Fruit fly (Drosophila melanogaster) whole organism, embryonic: ENCODE measurements around the gene Acat2.

ENCODE experiments used
- Bgb ChIP-seq: fragments of 200-800 bp; sonication (Bioruptor generic); IDR thresholded peaks from 2 replicates; pipeline ENCODE4 v1.3.6; 2022; ENCODE audit warnings: missing biosample characterization, missing genetic modification characterization; ENCODE audit not compliant: partially characterized antibody
- Blimp-1 ChIP-seq: fragments of 200-800 bp; sonication (Bioruptor generic); optimal IDR thresholded peaks from 3 replicates; lab custom pipeline; 2018; ENCODE audit warnings: missing biosample characterization, missing genetic modification characterization, mild to moderate bottlenecking, moderate library complexity, missing genetic modification reagents
- CG10209 ChIP-seq: fragments of 200-800 bp; sonication (Bioruptor generic); optimal IDR thresholded peaks from 3 replicates; lab custom pipeline; 2017; ENCODE audit warnings: missing biosample characterization, mild to moderate bottlenecking, missing genetic modification characterization, missing genetic modification reagents
- CG11695 ChIP-seq: fragments of 200-800 bp; sonication (Bioruptor generic); IDR thresholded peaks from 3 replicates; pipeline ENCODE4 v1.3.6; 2022; ENCODE audit warnings: missing biosample characterization, missing genetic modification characterization
- CG12071 ChIP-seq: fragments of 200-800 bp; sonication (Bioruptor generic); optimal IDR thresholded peaks from 3 replicates; lab custom pipeline; 2018; ENCODE audit warnings: missing biosample characterization, mild to moderate bottlenecking, missing genetic modification characterization
- CG13123 ChIP-seq: fragments of 200-800 bp; sonication (Bioruptor generic); optimal IDR thresholded peaks from 2 replicates; lab custom pipeline; 2016; ENCODE audit warnings: missing biosample characterization, missing genetic modification characterization
- CG15073 ChIP-seq: fragments of 200-800 bp; sonication (Bioruptor generic); optimal IDR thresholded peaks from 2 replicates; lab custom pipeline; 2016; ENCODE audit warnings: missing biosample characterization, missing genetic modification characterization
- CG15601 ChIP-seq: fragments of 200-800 bp; sonication (Bioruptor generic); optimal IDR thresholded peaks from 3 replicates; lab custom pipeline; 2019; ENCODE audit warnings: missing biosample characterization, mild to moderate bottlenecking, missing genetic modification characterization, moderate library complexity
- CG1602 ChIP-seq: fragments of 200-800 bp; sonication (Bioruptor generic); optimal IDR thresholded peaks from 3 replicates; lab custom pipeline; 2016; ENCODE audit warnings: missing biosample characterization, missing genetic modification characterization
- CG1603 ChIP-seq: fragments of 200-800 bp; sonication (Bioruptor generic); optimal IDR thresholded peaks from 2 replicates; lab custom pipeline; 2019; ENCODE audit warnings: missing biosample characterization, mild to moderate bottlenecking, missing genetic modification characterization, moderate library complexity
- CG17359 ChIP-seq: fragments of 200-800 bp; sonication (Bioruptor generic); optimal IDR thresholded peaks from 3 replicates; lab custom pipeline; 2018; ENCODE audit warnings: missing biosample characterization, mild to moderate bottlenecking, missing genetic modification characterization, moderate library complexity
- CG17385 ChIP-seq: fragments of 200-800 bp; sonication (Bioruptor generic); optimal IDR thresholded peaks from 3 replicates; lab custom pipeline; 2018; ENCODE audit warnings: missing biosample characterization, mild to moderate bottlenecking, missing genetic modification characterization
- CG17568 ChIP-seq: fragments of 200-800 bp; sonication (Bioruptor generic); optimal IDR thresholded peaks from 2 replicates; lab custom pipeline; 2018; ENCODE audit warnings: missing biosample characterization, mild to moderate bottlenecking, missing genetic modification characterization, moderate library complexity
- CG17612 ChIP-seq: fragments of 200-800 bp; sonication (Bioruptor generic); IDR thresholded peaks from 2 replicates; pipeline ENCODE4 v1.3.6; 2022; ENCODE audit warnings: missing biosample characterization, missing genetic modification characterization
- CG18764 ChIP-seq: fragments of 200-800 bp; sonication (Bioruptor generic); optimal IDR thresholded peaks from 3 replicates; lab custom pipeline; 2016; ENCODE audit warnings: missing biosample characterization, missing genetic modification characterization
- CG2202 ChIP-seq: fragments of 200-800 bp; sonication (Bioruptor generic); optimal IDR thresholded peaks from 2 replicates; lab custom pipeline; 2018; ENCODE audit warnings: missing biosample characterization, mild to moderate bottlenecking, missing genetic modification characterization
- CG34376 ChIP-seq: fragments of 200-800 bp; sonication (Bioruptor generic); optimal IDR thresholded peaks from 2 replicates; lab custom pipeline; 2018; ENCODE audit warnings: missing biosample characterization, mild to moderate bottlenecking, missing genetic modification characterization
- CG34422 ChIP-seq: fragments of 200-800 bp; sonication (Bioruptor generic); IDR thresholded peaks from 3 replicates; pipeline ENCODE4 v1.3.6; 2022; ENCODE audit warnings: missing biosample characterization, missing genetic modification characterization
- CG3847 ChIP-seq: fragments of 200-800 bp; sonication (Bioruptor generic); IDR thresholded peaks from 2 replicates; pipeline ENCODE4 v1.3.6; 2022; ENCODE audit warnings: missing biosample characterization, missing genetic modification characterization
- CG4820 ChIP-seq: fragments of 200-800 bp; sonication (Bioruptor generic); optimal IDR thresholded peaks from 3 replicates; lab custom pipeline; 2016; ENCODE audit warnings: missing biosample characterization, missing genetic modification characterization
- CG5953 ChIP-seq: fragments of 200-800 bp; sonication (Bioruptor generic); IDR thresholded peaks from 2 replicates; pipeline ENCODE4 v1.3.6; 2022; ENCODE audit warnings: missing biosample characterization, missing genetic modification characterization
- CG6689 ChIP-seq: fragments of 200-800 bp; sonication (Bioruptor generic); IDR thresholded peaks from 2 replicates; pipeline ENCODE4 v1.3.6; 2022; ENCODE audit warnings: missing biosample characterization, missing genetic modification characterization
- CG7556 ChIP-seq: fragments of 200-800 bp; sonication (Bioruptor generic); optimal IDR thresholded peaks from 2 replicates; lab custom pipeline; 2017; ENCODE audit warnings: missing biosample characterization, mild to moderate bottlenecking, missing genetic modification characterization
- CG7839 ChIP-seq: fragments of 200-800 bp; sonication (Bioruptor generic); optimal IDR thresholded peaks from 3 replicates; lab custom pipeline; 2018; ENCODE audit warnings: missing biosample characterization, mild to moderate bottlenecking, missing genetic modification characterization, moderate library complexity
- CG8924 ChIP-seq: fragments of 200-800 bp; optimal IDR thresholded peaks from 3 replicates; lab custom pipeline; 2019; ENCODE audit warnings: missing biosample characterization, mild to moderate bottlenecking, missing genetic modification characterization, moderate library complexity
- CG9609 ChIP-seq: fragments of 200-800 bp; sonication (Bioruptor generic); optimal IDR thresholded peaks from 3 replicates; lab custom pipeline; 2016; ENCODE audit warnings: missing biosample characterization, missing genetic modification characterization
- Doc3 ChIP-seq: fragments of 200-800 bp; sonication (Bioruptor generic); IDR thresholded peaks from 3 replicates; pipeline ENCODE4 v1.3.6; 2022; ENCODE audit warnings: missing biosample characterization, missing genetic modification characterization; ENCODE audit not compliant: partially characterized antibody
- ERR ChIP-seq: fragments of 200-800 bp; sonication (Bioruptor generic); optimal IDR thresholded peaks from 2 replicates; lab custom pipeline; 2016; ENCODE audit warnings: missing biosample characterization, missing genetic modification characterization
- Ets65A ChIP-seq: fragments of 200-800 bp; sonication (Bioruptor generic); peaks from one replicate; lab custom pipeline; 2016; ENCODE audit warnings: missing biosample characterization, missing genetic modification characterization
- Ets97D ChIP-seq: fragments of 200-800 bp; sonication (Bioruptor generic); optimal IDR thresholded peaks from 3 replicates; lab custom pipeline; 2016; ENCODE audit warnings: missing biosample characterization, missing genetic modification characterization
- HLH3B ChIP-seq: fragments of 200-800 bp; sonication (Bioruptor generic); IDR thresholded peaks from 2 replicates; pipeline ENCODE4 v1.3.6; 2022; ENCODE audit warnings: missing biosample characterization, missing genetic modification characterization
- Hr3 ChIP-seq: fragments of 200-800 bp; sonication (Bioruptor generic); optimal IDR thresholded peaks from 3 replicates; lab custom pipeline; 2016; ENCODE audit warnings: missing biosample characterization, missing genetic modification characterization
- Hr39 ChIP-seq: fragments of >200 bp; optimal IDR thresholded peaks from 2 replicates; lab custom pipeline; 2017
- Hr78 ChIP-seq, 2 experiments: fragments of 200-800 bp in 1 of 2; fragments of >200 bp in 1 of 2; sonication (Bioruptor generic) in 1 of 2; optimal IDR thresholded peaks; 2 replicates each; lab custom pipeline; 2017 to 2019; ENCODE audit warnings: missing biosample characterization in 2 of 2, missing genetic modification characterization in 2 of 2, mild to moderate bottlenecking in 1 of 2, moderate library complexity in 1 of 2
- Neu2 ChIP-seq: fragments of 200-800 bp; sonication (Bioruptor generic); optimal IDR thresholded peaks from 3 replicates; lab custom pipeline; 2016; ENCODE audit warnings: missing biosample characterization, missing genetic modification characterization, borderline replicate concordance
- Sox100B ChIP-seq: fragments of 200-800 bp; sonication (Bioruptor generic); optimal IDR thresholded peaks from 3 replicates; lab custom pipeline; 2018; ENCODE audit warnings: missing biosample characterization, mild to moderate bottlenecking, missing genetic modification characterization
- aop ChIP-seq: fragments of 200-800 bp; sonication (Bioruptor generic); IDR thresholded peaks from 2 replicates; pipeline ENCODE4 v1.3.6; 2022; ENCODE audit warnings: missing biosample characterization, missing genetic modification characterization
- btn ChIP-seq: fragments of 200-800 bp; sonication (Bioruptor generic); optimal IDR thresholded peaks from 2 replicates; lab custom pipeline; 2016; ENCODE audit warnings: missing biosample characterization, missing genetic modification characterization
- crc ChIP-seq: fragments of 200-800 bp; sonication (Bioruptor generic); optimal IDR thresholded peaks from 2 replicates; lab custom pipeline; 2016; ENCODE audit warnings: missing biosample characterization, missing genetic modification characterization
- fd3F ChIP-seq: fragments of 200-800 bp; sonication (Bioruptor generic); optimal IDR thresholded peaks from 2 replicates; lab custom pipeline; 2018; ENCODE audit warnings: missing biosample characterization, mild to moderate bottlenecking, missing genetic modification characterization, moderate library complexity
- grau ChIP-seq: fragments of 200-800 bp; optimal IDR thresholded peaks from 3 replicates; lab custom pipeline; 2019; ENCODE audit warnings: missing biosample characterization, mild to moderate bottlenecking, missing genetic modification characterization, moderate library complexity
- grn ChIP-seq: fragments of 200-800 bp; sonication (Bioruptor generic); optimal IDR thresholded peaks from 3 replicates; lab custom pipeline; 2017; ENCODE audit warnings: missing biosample characterization, missing genetic modification characterization
- kah ChIP-seq: fragments of 200-800 bp; sonication (Bioruptor generic); optimal IDR thresholded peaks from 2 replicates; lab custom pipeline; 2018; ENCODE audit warnings: missing biosample characterization, mild to moderate bottlenecking, missing genetic modification characterization
- schlank ChIP-seq: fragments of 200-800 bp; sonication (Bioruptor generic); optimal IDR thresholded peaks from 2 replicates; lab custom pipeline; 2018; ENCODE audit warnings: missing biosample characterization, mild to moderate bottlenecking, missing genetic modification characterization
- slp2 ChIP-seq: fragments of 200-800 bp; sonication (Bioruptor generic); optimal IDR thresholded peaks from 2 replicates; lab custom pipeline; 2016; ENCODE audit warnings: missing biosample characterization, missing genetic modification characterization
- vnd ChIP-seq: fragments of 200-800 bp; sonication (Bioruptor generic); IDR thresholded peaks from 3 replicates; pipeline ENCODE4 v1.3.6; 2022; ENCODE audit warnings: missing biosample characterization, missing genetic modification characterization; ENCODE audit not compliant: partially characterized antibody

The Acat2 gene

DNA sequence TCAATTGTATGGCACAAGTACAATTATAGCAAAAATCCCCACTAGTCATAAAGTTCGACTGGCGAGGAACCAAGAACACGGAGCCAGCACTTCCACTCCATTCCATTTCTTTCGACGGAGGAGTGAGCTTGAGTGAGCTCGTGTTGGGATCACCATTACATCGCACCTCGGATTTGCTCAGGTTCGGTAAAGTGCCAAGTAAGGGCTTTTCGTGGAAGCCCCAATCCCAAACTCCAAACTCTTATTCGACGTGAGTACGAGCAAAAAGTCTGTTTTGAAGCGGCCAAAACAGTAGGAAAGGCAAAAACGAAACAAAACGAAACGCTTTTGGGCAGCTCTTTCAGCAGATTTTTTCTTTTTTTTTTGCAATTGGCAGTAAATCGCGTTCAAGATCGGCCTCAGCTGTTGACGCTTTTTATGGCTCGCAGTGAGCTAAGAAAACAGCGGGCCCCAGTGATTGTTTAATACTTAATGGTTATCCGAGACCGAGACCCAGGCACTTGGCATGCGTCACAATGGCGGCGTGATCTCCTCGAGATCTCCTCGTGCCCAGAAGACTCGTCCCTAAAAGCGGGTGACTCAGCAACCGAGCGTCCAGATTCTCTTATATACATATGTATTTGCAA is 18.3 kb downstream of the Acat2 start (continued):
- no peak for TF ChIP-seq Neu2
- no peak for TF ChIP-seq CG7556 (GFP tag; lab: Kevin White, UChicago)
- TF ChIP-seq HLH3B (GFP tag; lab: Robert Waterston, UW), result 0 out of 2 replicates have a peak, but pooled peaks have one; percentile 0
- no peak for TF ChIP-seq crc
- no peak for TF ChIP-seq Sox100B (GFP tag; lab: Kevin White, UChicago)
- TF ChIP-seq Bgb (GFP tag; lab: Robert Waterston, UW), result no peak
- no peak for TF ChIP-seq CG34422 (GFP tag; lab: Robert Waterston, UW)
- no peak for TF ChIP-seq CG10209 (GFP tag; lab: Kevin White, UChicago)
- TF ChIP-seq, all 482 proteins: peak for 7

DNA sequence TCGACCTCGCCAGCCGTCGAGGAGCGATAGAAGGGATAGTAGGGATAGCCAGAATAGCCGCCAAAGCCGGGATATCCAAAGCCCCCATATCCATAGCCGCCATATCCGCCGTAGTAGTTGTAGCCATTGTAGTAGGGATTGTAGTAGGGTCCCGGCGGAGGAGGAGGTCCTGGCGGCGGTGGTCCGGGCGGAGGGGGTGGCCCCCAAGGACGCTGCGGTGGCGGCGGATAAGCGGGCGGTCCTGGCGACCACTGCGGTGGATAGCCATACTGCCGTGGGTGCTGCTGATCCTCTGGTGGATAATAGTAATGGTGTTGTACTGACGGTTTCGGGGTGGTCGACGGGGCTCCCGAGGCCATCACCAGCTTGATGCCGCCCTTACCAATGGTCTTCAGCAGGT is 19.4 kb downstream of the Acat2 start:
- TF ChIP-seq Hr39 (peak; percentile 65), schlank (tag; lab: Kevin White, UChicago) (no peak), CG6689 (GFP tag; lab: Robert Waterston, UW) (0 out of 2 replicates have a peak, but pooled peaks have one; percentile 21)

DNA sequence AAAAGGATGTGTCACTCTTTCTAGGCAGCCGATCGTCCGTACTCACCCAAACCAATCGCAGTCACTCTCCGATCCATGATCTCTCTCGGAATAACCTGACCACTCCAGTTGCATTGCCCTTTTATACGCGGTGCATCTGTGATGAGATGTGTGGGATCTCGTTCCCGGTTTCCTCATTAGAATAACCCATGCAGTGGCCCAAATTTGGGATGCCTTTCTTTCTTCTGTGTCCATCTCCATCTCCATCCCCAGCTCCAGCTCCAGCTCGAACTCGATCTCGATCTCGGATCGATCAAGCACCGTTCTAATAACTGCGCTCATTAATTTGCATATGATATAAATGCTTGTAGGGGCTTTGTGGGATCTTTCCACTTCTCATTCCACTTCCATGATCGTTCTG is 20.0 kb downstream of the Acat2 start, which contains the start of gene CG9184:
Gene CG9184, minus strand, starts transcription at position 101 of the 400 bp plus-strand sequence.
- TF ChIP-seq CG3847 (GFP tag; lab: Robert Waterston, UW) (no peak), slp2 (GFP tag; lab: Kevin White, UChicago) (no peak), aop (GFP tag; lab: Robert Waterston, UW) (no peak), Ets97D (no peak), Blimp-1 (GFP tag; lab: Kevin White, UChicago) (no peak), Hr78 (GFP tag; optimal IDR thresholded peaks at IDR 0.05; lab: Kevin White, UChicago) (no peak), CG4820 (GFP tag; lab: Kevin White, UChicago) (no peak), CG15073 (GFP tag; lab: Kevin White, UChicago) (no peak), Ets65A (GFP tag; lab: Kevin White, UChicago) (peak; percentile 19), CG7839 (tag; lab: Kevin White, UChicago) (no peak), grn (peak; percentile 1), CG5953 (GFP tag; lab: Robert Waterston, UW) (no peak)

DNA sequence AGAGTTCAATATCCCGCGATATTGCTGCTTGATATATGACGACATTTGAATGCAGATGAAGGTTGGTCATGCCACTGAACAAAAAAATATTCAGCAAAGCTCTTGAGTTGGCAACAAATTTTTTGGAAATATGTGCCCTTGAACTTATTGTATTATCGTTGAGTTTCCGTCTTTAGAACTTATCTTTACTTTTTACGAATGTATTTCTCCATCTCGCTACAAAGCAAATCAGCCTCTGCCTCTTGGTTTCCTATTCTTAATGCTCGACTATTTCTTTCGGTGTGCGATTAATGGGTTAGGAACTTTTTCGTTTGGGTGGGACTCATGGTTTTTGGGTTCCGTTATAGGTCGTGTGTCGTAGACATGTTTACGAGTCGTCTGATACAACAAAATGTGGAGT is 20.4 kb downstream of the Acat2 start:
- TF ChIP-seq CG15601 (peak; percentile 90), grau (tag; lab: Kevin White, UChicago) (peak; percentile 77), grn (peak; percentile 4), kah (GFP tag; lab: Kevin White, UChicago) (no peak), CG17359 (tag; lab: Kevin White, UChicago) (peak; percentile 64), CG13123 (GFP tag; lab: Kevin White, UChicago) (no peak), CG17612 (no peak), CG2202 (tag; lab: Kevin White, UChicago) (peak; percentile 83), Doc3 (GFP tag; lab: Robert Waterston, UW) (no peak), Hr3 (GFP tag; lab: Kevin White, UChicago) (peak; percentile 59), CG12071 (GFP tag; lab: Kevin White, UChicago) (peak; percentile 13), CG1602 (GFP tag; lab: Kevin White, UChicago) (peak; percentile 68), CG8924 (tag; lab: Kevin White, UChicago) (peak; percentile 78), CG18764 (GFP tag; lab: Kevin White, UChicago) (peak; percentile 50), CG1603 (peak; percentile 65), CG34376 (no peak), CG9609 (peak; percentile 58), CG17385 (GFP tag; lab: Kevin White, UChicago) (peak; percentile 73), btn (GFP tag; lab: Kevin White, UChicago) (peak; percentile 33), CG17568 (peak; percentile 66), ERR (GFP tag; lab: Kevin White, UChicago) (peak; percentile 42), CG11695 (0 out of 3 replicates have a peak, but pooled peaks have one; percentile 51), fd3F (no peak), vnd (GFP tag; lab: Robert Waterston, UW) (no peak)
